Fruit fly (Drosophila melanogaster): ENCODE data around the gene sordd1.

The sordd1 gene

DNA sequence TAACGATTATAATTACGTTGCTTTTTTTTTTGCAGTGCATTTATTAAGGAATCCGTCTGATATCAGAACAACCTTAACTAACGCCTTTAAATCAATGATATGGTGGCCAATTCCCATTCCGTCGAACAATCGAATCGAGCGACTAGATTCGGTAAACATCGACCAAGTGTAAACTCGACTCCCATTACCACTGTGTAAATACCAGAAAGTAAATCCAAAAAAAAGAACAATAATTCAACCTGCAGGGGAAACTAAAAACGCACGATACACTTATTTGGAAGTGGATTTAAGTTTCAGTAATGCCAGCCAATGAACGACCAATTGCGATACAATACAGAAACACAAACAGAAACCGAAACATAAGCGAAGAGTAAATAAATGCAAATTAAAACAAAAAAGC lies 9.7 kb upstream of the sordd1 start (continued):
- peak; percentile 5 for TF ChIP-seq CG12659 (GFP tag; optimal IDR thresholded peaks at IDR 0.05)
- TF ChIP-seq Xrp1 (GFP tag; IDR thresholded peaks at IDR 0.05), result no peak
- TF ChIP-seq CG4707 (GFP tag; optimal IDR thresholded peaks at IDR 0.05), result no peak
- no peak for TF ChIP-seq repo (GFP tag; optimal IDR thresholded peaks at IDR 0.05)
- peak; percentile 11 for TF ChIP-seq CG6854 (GFP tag; optimal IDR thresholded peaks at IDR 0.05)
- no peak for TF ChIP-seq CG31365 (tag; optimal IDR thresholded peaks at IDR 0.05)
- TF ChIP-seq Antp (GFP tag; optimal IDR thresholded peaks at IDR 0.05), result no peak
- TF ChIP-seq ssp (GFP tag; IDR thresholded peaks at IDR 0.05), result no peak
- peak; percentile 22 for TF ChIP-seq lab (GFP tag; optimal IDR thresholded peaks at IDR 0.05)
- TF ChIP-seq CG11085 (GFP tag; IDR thresholded peaks at IDR 0.05), result no peak
- TF ChIP-seq PHDP (tag; optimal IDR thresholded peaks at IDR 0.05), result peak; percentile 11
- TF ChIP-seq CG1233 (GFP tag; optimal IDR thresholded peaks at IDR 0.05), result peak; percentile 24
- TF ChIP-seq Trl (optimal IDR thresholded peaks at IDR 0.05), result no peak
- TF ChIP-seq Trl (GFP tag; optimal IDR thresholded peaks at IDR 0.05), result no peak
- no peak for TF ChIP-seq sisA (GFP tag; IDR thresholded peaks at IDR 0.05)
- peak; percentile 21 for TF ChIP-seq CG2678 (tag; optimal IDR thresholded peaks at IDR 0.05)
- TF ChIP-seq CG14050 (GFP tag; IDR thresholded peaks at IDR 0.05), result no peak
- no peak for TF ChIP-seq CG11504 (tag; optimal IDR thresholded peaks at IDR 0.05)
- TF ChIP-seq CG17568 (GFP tag; optimal IDR thresholded peaks at IDR 0.05), result no peak
- TF ChIP-seq CG16815 (GFP tag; optimal IDR thresholded peaks at IDR 0.05), result no peak
- TF ChIP-seq CG3281 (GFP tag; optimal IDR thresholded peaks at IDR 0.05), result no peak
- peak; percentile 6 for TF ChIP-seq CG6765 (GFP tag; optimal IDR thresholded peaks at IDR 0.05)
- TF ChIP-seq caup (GFP tag; optimal IDR thresholded peaks at IDR 0.05; ENCODE audit: severe bottlenecking), result peak; percentile 34
- TF ChIP-seq Rfx (GFP tag; IDR thresholded peaks at IDR 0.05), result peak; percentile 40; the same call in 1 of the 2 replicates
- TF ChIP-seq mam (GFP tag; optimal IDR thresholded peaks at IDR 0.05), result no peak
- no peak for TF ChIP-seq CG8290 (GFP tag; optimal IDR thresholded peaks at IDR 0.05)
- peak in 1 of 2 experiments; percentile 45 for TF ChIP-seq CG8290 (tag; optimal IDR thresholded peaks at IDR 0.05)
- no peak for TF ChIP-seq CG10209 (GFP tag; optimal IDR thresholded peaks at IDR 0.05)
- no peak for TF ChIP-seq CG4617 (GFP tag; optimal IDR thresholded peaks at IDR 0.05; ENCODE audit: borderline replicate concordance)
- peak; percentile 17 for TF ChIP-seq sd (tag; optimal IDR thresholded peaks at IDR 0.05)
- TF ChIP-seq CG7745 (tag; optimal IDR thresholded peaks at IDR 0.05), result no peak
- TF ChIP-seq wor (GFP tag; IDR thresholded peaks at IDR 0.05), result no peak
- no peak for TF ChIP-seq CG7271 (tag; optimal IDR thresholded peaks at IDR 0.05)
- TF ChIP-seq Dek (tag; optimal IDR thresholded peaks at IDR 0.05), result no peak
- TF ChIP-seq tx (GFP tag; optimal IDR thresholded peaks at IDR 0.05), result no peak
- TF ChIP-seq BtbVII (GFP tag; optimal IDR thresholded peaks at IDR 0.05), result peak; percentile 17
- no peak for TF ChIP-seq CG13894 (tag; optimal IDR thresholded peaks at IDR 0.05)
- no peak for TF ChIP-seq CG17361 (GFP tag; IDR thresholded peaks at IDR 0.05)
- TF ChIP-seq Pdp1 (GFP tag; optimal IDR thresholded peaks at IDR 0.05), result no peak
- no peak for TF ChIP-seq HHEX (GFP tag; optimal IDR thresholded peaks at IDR 0.05)
- peak; percentile 3 for TF ChIP-seq CG15514 (GFP tag; optimal IDR thresholded peaks at IDR 0.05)
- no peak for TF ChIP-seq dati (GFP tag; IDR thresholded peaks at IDR 0.05)
- no peak for TF ChIP-seq CkIIα-i1 (GFP tag; IDR thresholded peaks at IDR 0.05)
- no peak for TF ChIP-seq CG18599 (GFP tag; optimal IDR thresholded peaks at IDR 0.05)
- no peak for TF ChIP-seq pum (GFP tag; optimal IDR thresholded peaks at IDR 0.05)
- peak; percentile 49 for TF ChIP-seq Hmr (GFP tag; optimal IDR thresholded peaks at IDR 0.05)
- no peak for TF ChIP-seq CG8281 (tag; optimal IDR thresholded peaks at IDR 0.05)
- peak; percentile 46 for TF ChIP-seq CG13296 (GFP tag; optimal IDR thresholded peaks at IDR 0.05)
- TF ChIP-seq Atf6 (GFP tag; IDR thresholded peaks at IDR 0.05), result no peak
- peak; percentile 10 for TF ChIP-seq bab2 (GFP tag; optimal IDR thresholded peaks at IDR 0.05)
- no peak for TF ChIP-seq unc-4 (GFP tag; IDR thresholded peaks at IDR 0.05; ENCODE audit: partially characterized antibody)
